Worm (Caenorhabditis elegans) whole organism, young adult: Measurements from ENCODE around the gene Y17G7B.3.

ENCODE experiments used
- B0019.2 ChIP-seq: fragments of 200-800 bp; sonication (Bioruptor generic); conservative IDR thresholded peaks from 2 replicates; pipeline ENCODE4 v1.3.6; 2022; ENCODE audit warnings: missing genetic modification reagents, missing genetic modification characterization, missing compliant biosample characterization
- C17E4.6 ChIP-seq: fragments of 200-800 bp; sonication (Bioruptor generic); IDR thresholded peaks from 2 replicates; pipeline ENCODE4 v1.3.6; 2022; ENCODE audit warnings: missing genetic modification reagents, missing genetic modification characterization, missing compliant biosample characterization
- D2030.7 ChIP-seq: fragments of 200-800 bp; sonication (Bioruptor generic); IDR thresholded peaks from 2 replicates; pipeline ENCODE4 v1.3.6; 2022; ENCODE audit warnings: missing genetic modification reagents, missing genetic modification characterization, missing compliant biosample characterization
- F10E7.11 ChIP-seq: sonication (generic microtip); optimal IDR thresholded peaks from 2 replicates; lab custom pipeline; 2017; ENCODE audit warnings: mild to moderate bottlenecking, missing genetic modification characterization, moderate library complexity, missing compliant biosample characterization
- F33H1.4 ChIP-seq: fragments of 200-800 bp; sonication (Bioruptor generic); IDR thresholded peaks from 2 replicates; pipeline ENCODE4 v1.3.6; 2022; ENCODE audit warnings: missing genetic modification reagents, missing genetic modification characterization, missing compliant biosample characterization
- F57A8.1 ChIP-seq: fragments of 200-800 bp; sonication (Bioruptor generic); optimal IDR thresholded peaks from 2 replicates; lab custom pipeline; 2018; ENCODE audit warnings: mild to moderate bottlenecking, missing genetic modification characterization, moderate library complexity, missing compliant biosample characterization
- Y67H2A.10 ChIP-seq: fragments of 200-800 bp; sonication (Bioruptor generic); conservative IDR thresholded peaks from 2 replicates; pipeline ENCODE4 v1.3.6; 2022; ENCODE audit warnings: missing genetic modification reagents, missing genetic modification characterization, missing compliant biosample characterization
- Y79H2A.3 ChIP-seq: fragments of 200-800 bp; sonication (Bioruptor generic); conservative IDR thresholded peaks from 2 replicates; pipeline ENCODE4 v1.3.6; 2022; ENCODE audit warnings: missing genetic modification reagents, missing genetic modification characterization, missing compliant biosample characterization
- ZK185.1 ChIP-seq: sonication (generic microtip); optimal IDR thresholded peaks from 2 replicates; lab custom pipeline; 2016; ENCODE audit warnings: mild to moderate bottlenecking, missing genetic modification characterization, missing compliant biosample characterization; ENCODE audit not compliant: poor library complexity, severe bottlenecking
- ama-1 ChIP-seq, 3 experiments: fragments of 150-350 bp in 1 of 3; sonication (generic microtip) in 2 of 3; optimal IDR thresholded peaks; 2 replicates each; lab custom pipeline; 2014 to 2018; ENCODE audit warnings: missing biosample characterization in 2 of 3, missing genetic modification characterization in 2 of 3, missing genetic modification reagents in 2 of 3
- aptf-2 ChIP-seq: fragments of 200-800 bp; sonication (Bioruptor generic); conservative IDR thresholded peaks from 2 replicates; pipeline ENCODE4 v1.3.6; 2022; ENCODE audit warnings: missing genetic modification reagents, missing genetic modification characterization, missing compliant biosample characterization
- atf-7 ChIP-seq: sonication (generic microtip); optimal IDR thresholded peaks from 2 replicates; lab custom pipeline; 2017; ENCODE audit warnings: mild to moderate bottlenecking, missing genetic modification characterization, missing compliant biosample characterization
- athp-1 ChIP-seq: sonication (generic microtip); optimal IDR thresholded peaks from 2 replicates; lab custom pipeline; 2017; ENCODE audit warnings: mild to moderate bottlenecking, missing genetic modification characterization, missing compliant biosample characterization
- bed-2 ChIP-seq: fragments of 200-800 bp; sonication (Bioruptor generic); IDR thresholded peaks from 2 replicates; pipeline ENCODE4 v1.3.6; 2022; ENCODE audit warnings: missing genetic modification reagents, missing genetic modification characterization, missing compliant biosample characterization
- ceh-27 ChIP-seq: fragments of 200-800 bp; sonication (Bioruptor generic); optimal IDR thresholded peaks from 2 replicates; lab custom pipeline; 2018; ENCODE audit warnings: mild to moderate bottlenecking, missing genetic modification characterization, moderate library complexity, missing compliant biosample characterization
- ceh-91 ChIP-seq: fragments of 200-800 bp; sonication (Bioruptor generic); IDR thresholded peaks from 2 replicates; pipeline ENCODE4 v1.3.6; 2022; ENCODE audit warnings: missing genetic modification reagents, missing genetic modification characterization, missing compliant biosample characterization
- chd-7 ChIP-seq: sonication (generic microtip); optimal IDR thresholded peaks from 2 replicates; lab custom pipeline; 2016; ENCODE audit warnings: mild to moderate bottlenecking, missing genetic modification characterization, moderate library complexity, missing compliant biosample characterization
- dpff-1 ChIP-seq: sonication (generic microtip); optimal IDR thresholded peaks from 2 replicates; lab custom pipeline; 2017; ENCODE audit warnings: mild to moderate bottlenecking, missing genetic modification characterization, missing compliant biosample characterization
- dpl-1 ChIP-seq: fragments of 150-350 bp; optimal IDR thresholded peaks from 2 replicates; lab custom pipeline; 2014; ENCODE audit warnings: missing biosample characterization, missing genetic modification reagents, missing genetic modification characterization
- efl-1 ChIP-seq: fragments of 150-350 bp; optimal IDR thresholded peaks from 2 replicates; lab custom pipeline; 2014; ENCODE audit warnings: missing biosample characterization, missing genetic modification reagents, missing genetic modification characterization
- egl-44 ChIP-seq: fragments of 200-800 bp; sonication (Bioruptor generic); IDR thresholded peaks from 2 replicates; pipeline ENCODE4 v1.3.6; 2022; ENCODE audit warnings: missing genetic modification reagents, missing genetic modification characterization, missing compliant biosample characterization
- gei-17 ChIP-seq: fragments of 200-800 bp; sonication (Bioruptor generic); optimal IDR thresholded peaks from 2 replicates; lab custom pipeline; 2018; ENCODE audit warnings: mild to moderate bottlenecking, missing genetic modification characterization, missing compliant biosample characterization
- him-1 ChIP-seq: sonication (generic microtip); optimal IDR thresholded peaks from 2 replicates; lab custom pipeline; 2016; ENCODE audit warnings: missing genotype, missing genetic modification reagents, missing genetic modification characterization, missing compliant biosample characterization
- hmg-20 ChIP-seq: fragments of 200-800 bp; sonication (Bioruptor generic); IDR thresholded peaks from 2 replicates; pipeline ENCODE4 v1.3.6; 2022; ENCODE audit warnings: missing genetic modification reagents, missing genetic modification characterization, missing compliant biosample characterization
- lag-1 ChIP-seq: fragments of 200-800 bp; sonication (Bioruptor generic); IDR thresholded peaks from 2 replicates; pipeline ENCODE4 v1.3.6; 2022; ENCODE audit warnings: missing genetic modification reagents, missing genetic modification characterization, missing compliant biosample characterization
- let-526 ChIP-seq: fragments of 200-800 bp; sonication (Bioruptor generic); IDR thresholded peaks from 2 replicates; pipeline ENCODE4 v1.3.6; 2022; ENCODE audit warnings: missing genetic modification reagents, missing genetic modification characterization, missing compliant biosample characterization
- lin-26 ChIP-seq: fragments of 200-800 bp; sonication (Bioruptor generic); IDR thresholded peaks from 2 replicates; pipeline ENCODE4 v1.3.6; 2022; ENCODE audit warnings: missing genetic modification reagents, missing genetic modification characterization, missing compliant biosample characterization
- lin-35 ChIP-seq, 3 experiments: fragments of 150-350 bp in 2 of 3; sonication (generic microtip) in 1 of 3; optimal IDR thresholded peaks; 2 replicates each; lab custom pipeline; 2014 to 2018; ENCODE audit warnings: missing biosample characterization in 3 of 3, missing genetic modification characterization in 3 of 3, missing genetic modification reagents in 3 of 3
- lin-40 ChIP-seq: sonication (generic microtip); optimal IDR thresholded peaks from 2 replicates; lab custom pipeline; 2016; ENCODE audit warnings: missing genetic modification characterization, mild to moderate bottlenecking, missing compliant biosample characterization, missing genotype, missing genetic modification reagents
- lsl-1 ChIP-seq: fragments of 200-800 bp; sonication (Bioruptor generic); optimal IDR thresholded peaks from 2 replicates; lab custom pipeline; 2018; ENCODE audit warnings: mild to moderate bottlenecking, missing genetic modification characterization, moderate library complexity, missing compliant biosample characterization
- madf-10 ChIP-seq: sonication (generic microtip); optimal IDR thresholded peaks from 2 replicates; lab custom pipeline; 2016; ENCODE audit warnings: mild to moderate bottlenecking, missing genetic modification characterization, missing compliant biosample characterization
- madf-8 ChIP-seq: fragments of 200-800 bp; sonication (Bioruptor generic); conservative IDR thresholded peaks from 2 replicates; pipeline ENCODE4 v1.3.6; 2022; ENCODE audit warnings: missing genetic modification reagents, missing genetic modification characterization, missing compliant biosample characterization
- mxl-1 ChIP-seq: sonication (generic microtip); optimal IDR thresholded peaks from 2 replicates; lab custom pipeline; 2016; ENCODE audit warnings: missing genetic modification characterization, missing compliant biosample characterization
- nfya-2 ChIP-seq: fragments of 200-800 bp; sonication (Bioruptor generic); IDR thresholded peaks from 2 replicates; pipeline ENCODE4 v1.3.6; 2022; ENCODE audit warnings: missing genetic modification reagents, missing genetic modification characterization, missing compliant biosample characterization
- nhr-120 ChIP-seq: fragments of 200-800 bp; sonication (Bioruptor generic); IDR thresholded peaks from 2 replicates; pipeline ENCODE4 v1.3.6; 2022; ENCODE audit warnings: missing genetic modification characterization, missing compliant biosample characterization
- nhr-27 ChIP-seq: fragments of 200-800 bp; sonication (Bioruptor generic); optimal IDR thresholded peaks from 2 replicates; lab custom pipeline; 2018; ENCODE audit warnings: mild to moderate bottlenecking, missing genetic modification characterization, moderate library complexity, missing compliant biosample characterization
- nhr-80 ChIP-seq: sonication (generic microtip); optimal IDR thresholded peaks from 2 replicates; lab custom pipeline; 2016; ENCODE audit warnings: missing genetic modification characterization, missing compliant biosample characterization
- rcor-1 ChIP-seq: fragments of 200-800 bp; sonication (Bioruptor generic); IDR thresholded peaks from 2 replicates; pipeline ENCODE4 v1.3.6; 2022; ENCODE audit warnings: missing genetic modification reagents, missing genetic modification characterization, missing compliant biosample characterization
- rec-8 ChIP-seq, 2 experiments: sonication (generic microtip); optimal IDR thresholded peaks; 2 replicates each; lab custom pipeline; 2016; ENCODE audit warnings: mild to moderate bottlenecking in 2 of 2, missing genetic modification characterization in 2 of 2, missing genetic modification reagents in 2 of 2, missing genotype in 2 of 2, missing biosample characterization in 1 of 2, missing compliant biosample characterization in 1 of 2, moderate library complexity in 1 of 2
- tbx-9 ChIP-seq: sonication (generic microtip); optimal IDR thresholded peaks from 2 replicates; lab custom pipeline; 2016; ENCODE audit warnings: borderline replicate concordance, missing genetic modification characterization, inconsistent platforms, missing compliant biosample characterization
- tlf-1 ChIP-seq: fragments of 200-800 bp; sonication (Bioruptor generic); optimal IDR thresholded peaks from 2 replicates; lab custom pipeline; 2018; ENCODE audit warnings: mild to moderate bottlenecking, missing genetic modification characterization, missing compliant biosample characterization
- unc-130 ChIP-seq: sonication (generic microtip); optimal IDR thresholded peaks from 2 replicates; lab custom pipeline; 2016; ENCODE audit warnings: missing genetic modification reagents, missing genetic modification characterization, missing compliant biosample characterization
- unc-62 ChIP-seq: fragments of 150-350 bp; optimal IDR thresholded peaks from 2 replicates; lab custom pipeline; 2014; ENCODE audit warnings: missing biosample characterization, missing genetic modification reagents, missing genetic modification characterization
- xnd-1 ChIP-seq: sonication (generic microtip); optimal IDR thresholded peaks from 2 replicates; lab custom pipeline; 2016; ENCODE audit warnings: missing genotype, missing genetic modification reagents, missing genetic modification characterization, missing compliant biosample characterization
- ztf-22 ChIP-seq: fragments of 200-800 bp; sonication (Bioruptor generic); optimal IDR thresholded peaks from 2 replicates; lab custom pipeline; 2018; ENCODE audit warnings: mild to moderate bottlenecking, missing genetic modification characterization, moderate library complexity, missing compliant biosample characterization
- ztf-25 ChIP-seq: fragments of 200-800 bp; sonication (Bioruptor generic); IDR thresholded peaks from 2 replicates; pipeline ENCODE4 v1.3.6; 2022; ENCODE audit warnings: missing genetic modification reagents, missing genetic modification characterization, missing compliant biosample characterization
- ztf-3 ChIP-seq: fragments of 200-800 bp; sonication (Bioruptor generic); optimal IDR thresholded peaks from 2 replicates; lab custom pipeline; 2018; ENCODE audit warnings: mild to moderate bottlenecking, missing genetic modification characterization, missing compliant biosample characterization

Y17G7B.3 gene

ce11 chrII:11967507-11968127 lies 21.2 kb upstream of the Y17G7B.3 start, which contains the start of gene W03C9.5 (continued):
- peak; percentile 20 for TF ChIP-seq unc-130 (GFP tag; lab: Kevin White, UChicago)
- peak; percentile 71 for TF ChIP-seq ZK185.1 (tag; lab: Kevin White, UChicago)
- TF ChIP-seq lag-1 (GFP tag; lab: Robert Waterston, UW), result no peak
- peak; percentile 14; the same call in 1 of the 2 replicates for TF ChIP-seq Y79H2A.3 (GFP tag; lab: Robert Waterston, UW)
- TF ChIP-seq F57A8.1 (GFP tag; lab: Kevin White, UChicago), result no peak
- TF ChIP-seq nhr-120 (GFP tag; lab: Robert Waterston, UW), result no peak
- no peak for TF ChIP-seq nfya-2
- TF ChIP-seq chd-7, result peak; percentile 66
- TF ChIP-seq unc-62 (GFP tag; lab: Kevin White, UChicago), result peak; percentile 18
- TF ChIP-seq ama-1 (optimal IDR thresholded peaks at IDR 0.05; lab: Kevin White, UChicago), result no peak
- no peak for TF ChIP-seq ama-1 (GFP tag; optimal IDR thresholded peaks at IDR 0.05; lab: Kevin White, UChicago)
- TF ChIP-seq madf-10 (tag; lab: Kevin White, UChicago), result peak; percentile 91
- TF ChIP-seq efl-1, result peak; percentile 58
- TF ChIP-seq lsl-1 (GFP tag; lab: Kevin White, UChicago), result peak; percentile 72
- peak; percentile 96 for TF ChIP-seq ceh-27 (GFP tag; lab: Kevin White, UChicago)
- TF ChIP-seq nhr-80 (tag; lab: Kevin White, UChicago), result peak; percentile 94
- no peak for TF ChIP-seq dpff-1 (tag; lab: Kevin White, UChicago)
- TF ChIP-seq F10E7.11 (tag; lab: Kevin White, UChicago), result no peak
- TF ChIP-seq dpl-1, result peak; percentile 25
- peak; percentile 86 for TF ChIP-seq let-526 (GFP tag; lab: Robert Waterston, UW)
- peak; percentile 78 for TF ChIP-seq rcor-1 (GFP tag; lab: Robert Waterston, UW)
- peak; percentile 70 for TF ChIP-seq atf-7
- TF ChIP-seq B0019.2 (GFP tag; lab: Robert Waterston, UW), result peak; percentile 42; the same call in 1 of the 2 replicates
- TF ChIP-seq xnd-1 (tag; lab: Kevin White, UChicago), result no peak
- TF ChIP-seq lin-35 (GFP tag; optimal IDR thresholded peaks at IDR 0.05; lab: Kevin White, UChicago), result peak in 2 of 3 experiments; percentile 19 to 76
- TF ChIP-seq egl-44 (GFP tag; lab: Robert Waterston, UW), result peak; percentile 49; the same call in 1 of the 2 replicates
- TF ChIP-seq tlf-1 (GFP tag; lab: Kevin White, UChicago), result peak; percentile 76
- peak; percentile 77 for TF ChIP-seq lin-26
- peak; percentile 80 for TF ChIP-seq ceh-91 (GFP tag; lab: Robert Waterston, UW)
- peak; percentile 39 for TF ChIP-seq ztf-3 (GFP tag; lab: Kevin White, UChicago)
- peak; percentile 54; the same call in 1 of the 2 replicates for TF ChIP-seq bed-2
- TF ChIP-seq C17E4.6, result peak; percentile 60; the same call in 1 of the 2 replicates
- no peak for TF ChIP-seq ztf-22 (GFP tag; lab: Kevin White, UChicago)
- peak; percentile 91 for TF ChIP-seq lin-40 (tag; lab: Kevin White, UChicago)
- TF ChIP-seq D2030.7 (GFP tag; lab: Robert Waterston, UW), result peak; percentile 79
- peak; percentile 87 for TF ChIP-seq athp-1 (tag; lab: Kevin White, UChicago)
- TF ChIP-seq hmg-20 (GFP tag; lab: Robert Waterston, UW), result no peak
- no peak for TF ChIP-seq him-1 (tag; lab: Kevin White, UChicago)
- peak; percentile 82; the same call in 1 of the 2 replicates for TF ChIP-seq ztf-25 (GFP tag; lab: Robert Waterston, UW)
- TF ChIP-seq mxl-1 (tag; lab: Kevin White, UChicago), result no peak
- peak; percentile 79 for TF ChIP-seq aptf-2
- peak; percentile 93 for TF ChIP-seq Y67H2A.10 (GFP tag; lab: Robert Waterston, UW)
- no peak for TF ChIP-seq madf-8 (GFP tag; lab: Robert Waterston, UW)
- peak in 1 of 2 experiments; percentile 32 for TF ChIP-seq rec-8 (tag; optimal IDR thresholded peaks at IDR 0.05; lab: Kevin White, UChicago)
- peak; percentile 10 for TF ChIP-seq gei-17 (GFP tag; lab: Kevin White, UChicago)
- TF ChIP-seq nhr-27 (tag; lab: Kevin White, UChicago), result no peak
- TF ChIP-seq F33H1.4, result peak; percentile 73
- no peak for TF ChIP-seq tbx-9 (tag; lab: Kevin White, UChicago)
